2 fruit fly cellular contexts compared by ENCODE assay signal in genomic region chr3L:20177697-20178096, dm6.
TF ChIP-seq lines count a peak whose summit lies in the region.

No protein-coding gene starts in this region.

- no peak for TF ChIP-seq CTCF in whole organism, embryonic (GFP tag; optimal IDR thresholded peaks at IDR 0.05; lab: Kevin White, UChicago)

TF ChIP-seq in whole organism, embryonic, 481 proteins besides CTCF, POLR2A, EP300 and RAD21:
- TF ChIP-seq gce (GFP tag; IDR thresholded peaks at IDR 0.05; lab: Robert Waterston, UW) (0 out of 3 replicates have a peak, but pooled peaks have one; percentile 15), usp (GFP tag; optimal IDR thresholded peaks at IDR 0.05; lab: Kevin White, UChicago) (no peak), Ets65A (GFP tag; lab: Kevin White, UChicago) (peak; percentile 61), crp (GFP tag; optimal IDR thresholded peaks at IDR 0.05; lab: Kevin White, UChicago) (no peak), gro (GFP tag; optimal IDR thresholded peaks at IDR 0.05; lab: Kevin White, UChicago) (no peak), wek (GFP tag; optimal IDR thresholded peaks at IDR 0.05; lab: Kevin White, UChicago) (no peak), B-H1 (GFP tag; IDR thresholded peaks at IDR 0.05; lab: Robert Waterston, UW) (no peak), en (GFP tag; optimal IDR thresholded peaks at IDR 0.05; lab: Kevin White, UChicago) (no peak), CG18599 (GFP tag; optimal IDR thresholded peaks at IDR 0.05; lab: Kevin White, UChicago) (no peak), abd-A (tag; optimal IDR thresholded peaks at IDR 0.05; lab: Kevin White, UChicago) (no peak), Awh (GFP tag; IDR thresholded peaks at IDR 0.05; lab: Robert Waterston, UW) (no peak)
TF ChIP-seq in whole organism, embryonic: peak in this region for 2.

TF ChIP-seq in whole organism, wandering third instar larva, 38 proteins besides CTCF, POLR2A, EP300 and RAD21:
- TF ChIP-seq Dfd (GFP tag; optimal IDR thresholded peaks at IDR 0.05; lab: Kevin White, UChicago) = peak; percentile 86
- TF ChIP-seq Mio (GFP tag; optimal IDR thresholded peaks at IDR 0.05; lab: Kevin White, UChicago) = no peak

Comparison
In these comparisons a context has a peak if more than half of its experiments do, and no peak if none do; other contexts are left out.
1. Of the 10 proteins assayed by ChIP-seq in both whole organism, embryonic and whole organism, wandering third instar larva: peak only in whole organism, embryonic: none; only in whole organism, wandering third instar larva: Dfd; in both: none; in neither: 9.